Fruit fly (Drosophila melanogaster): Measurements from ENCODE around the gene sip3.

Gene sip3

DNA sequence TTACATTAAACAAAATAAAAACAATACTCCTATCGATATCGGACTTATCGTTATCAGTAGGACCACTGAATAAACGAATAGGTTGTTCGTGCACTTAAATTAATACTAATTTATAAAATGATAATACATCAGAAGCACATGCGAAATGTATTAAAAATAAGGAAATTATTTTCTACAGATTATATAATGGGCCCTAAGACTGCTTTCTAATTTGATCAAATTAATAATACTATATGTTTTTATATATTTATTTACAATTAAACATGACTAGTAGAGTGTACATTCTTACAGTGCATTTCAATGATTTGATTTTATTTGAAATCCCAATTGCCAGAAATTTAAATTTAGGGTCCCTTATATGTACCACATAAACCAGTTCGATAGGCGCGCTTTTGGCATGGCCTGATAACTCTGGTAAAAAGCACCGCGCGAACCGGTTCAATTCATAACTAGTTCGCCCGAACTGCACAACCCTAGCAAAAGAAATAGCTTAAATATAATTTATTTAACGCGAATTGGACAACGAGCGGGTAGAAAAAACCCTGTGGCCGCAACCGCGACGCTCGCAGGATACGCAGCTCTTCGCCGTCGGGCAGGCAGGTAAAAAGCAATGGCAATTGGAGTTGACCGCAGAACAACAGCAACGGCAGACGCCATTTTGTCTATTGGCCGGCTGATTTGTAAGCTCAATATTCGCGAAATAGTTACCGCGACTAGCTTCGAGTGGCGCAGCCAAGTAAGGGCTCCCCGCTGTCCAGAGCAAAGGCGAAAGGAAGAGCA, 4.8 kb downstream of the sip3 start, which contains the start of the genes CG2126 and faf:
CG2126 (minus strand) TSS at position 70 of the 780 bp plus-strand sequence.
faf (plus strand) TSS at position 438 of the 780 bp plus-strand sequence.
- TF ChIP-seq CG33017 (tag; optimal IDR thresholded peaks at IDR 0.05) (peak; percentile 76), Mnt (GFP tag; optimal IDR thresholded peaks at IDR 0.05) (peak; percentile 60), ovo (GFP tag; optimal IDR thresholded peaks at IDR 0.05) (peak; percentile 48), pad (GFP tag; optimal IDR thresholded peaks at IDR 0.05) (peak; percentile 50), bab1 (GFP tag; optimal IDR thresholded peaks at IDR 0.05) (peak; percentile 77), CG7045 (GFP tag; optimal IDR thresholded peaks at IDR 0.05) (peak; percentile 76), kay (GFP tag; ENCODE audit: borderline replicate concordance) (no peak), cic (GFP tag; optimal IDR thresholded peaks at IDR 0.05) (peak; percentile 29), CG14711 (tag; optimal IDR thresholded peaks at IDR 0.05) (peak; percentile 99), Hr96 (GFP tag; optimal IDR thresholded peaks at IDR 0.05) (no peak), CG7101 (tag; optimal IDR thresholded peaks at IDR 0.05) (peak; percentile 83), CG5204 (GFP tag; optimal IDR thresholded peaks at IDR 0.05) (no peak), CG11617 (GFP tag; optimal IDR thresholded peaks at IDR 0.05) (peak; percentile 83), toe (GFP tag; optimal IDR thresholded peaks at IDR 0.05) (no peak), Crg-1 (GFP tag; optimal IDR thresholded peaks at IDR 0.05) (peak; percentile 66), tj (GFP tag; optimal IDR thresholded peaks at IDR 0.05) (peak; percentile 47), CG12768 (GFP tag; optimal IDR thresholded peaks at IDR 0.05) (peak; percentile 64), Clk (GFP tag; optimal IDR thresholded peaks at IDR 0.05) (peak; percentile 54), CG1620 (GFP tag; optimal IDR thresholded peaks at IDR 0.05) (peak; percentile 72), cnc (optimal IDR thresholded peaks at IDR 0.05) (no peak)

DNA sequence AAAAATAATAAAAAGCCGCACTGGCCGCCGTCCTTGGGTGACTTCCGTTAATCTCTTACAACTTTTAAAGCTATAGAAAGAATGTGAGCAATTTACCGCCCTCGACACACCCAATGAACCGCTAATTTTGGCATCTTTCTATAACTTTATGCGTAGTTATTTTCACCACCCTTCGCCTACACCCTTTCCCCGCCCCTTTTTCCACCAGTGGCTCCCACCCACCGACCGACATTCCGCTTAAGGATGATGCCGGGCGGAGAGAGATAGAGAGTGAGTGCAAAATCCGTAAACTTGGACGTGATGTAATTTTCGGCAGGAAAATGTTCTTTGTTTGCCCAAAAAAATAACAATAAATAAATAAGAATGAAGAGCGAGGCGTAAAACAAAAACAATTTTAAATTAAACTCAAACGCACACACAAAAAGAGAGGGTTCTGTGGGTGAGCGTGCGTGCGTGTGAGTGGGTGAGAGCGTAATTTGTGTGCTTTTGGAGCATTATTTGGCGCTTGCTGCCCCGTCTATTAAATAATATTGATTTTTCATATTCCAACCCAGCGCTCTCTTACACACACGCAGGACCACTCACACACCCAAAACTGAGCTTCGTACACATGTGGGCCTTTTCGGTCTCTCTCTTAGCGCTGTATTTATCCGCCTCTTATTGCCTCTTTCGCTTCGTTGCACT, 5.6 kb downstream of the sip3 start:
- TF ChIP-seq cnc (optimal IDR thresholded peaks at IDR 0.05): no peak
- TF ChIP-seq cic (GFP tag; optimal IDR thresholded peaks at IDR 0.05): peak; percentile 39
- TF ChIP-seq CG7045 (GFP tag; optimal IDR thresholded peaks at IDR 0.05): no peak
- TF ChIP-seq CG1620 (GFP tag; optimal IDR thresholded peaks at IDR 0.05): no peak
- peak; percentile 8 for TF ChIP-seq kay (GFP tag; ENCODE audit: borderline replicate concordance)
- TF ChIP-seq Hr96 (GFP tag; optimal IDR thresholded peaks at IDR 0.05): no peak
- no peak for TF ChIP-seq toe (GFP tag; optimal IDR thresholded peaks at IDR 0.05)
- no peak for TF ChIP-seq CG5204 (GFP tag; optimal IDR thresholded peaks at IDR 0.05)
- TF ChIP-seq CG7101 (tag; optimal IDR thresholded peaks at IDR 0.05): no peak
- no peak for TF ChIP-seq ovo (GFP tag; optimal IDR thresholded peaks at IDR 0.05)
- TF ChIP-seq Mnt (GFP tag; optimal IDR thresholded peaks at IDR 0.05): peak; percentile 53
- no peak for TF ChIP-seq Crg-1 (GFP tag; optimal IDR thresholded peaks at IDR 0.05)
- no peak for TF ChIP-seq CG14711 (tag; optimal IDR thresholded peaks at IDR 0.05)
- TF ChIP-seq Clk (GFP tag; optimal IDR thresholded peaks at IDR 0.05): no peak
- no peak for TF ChIP-seq CG33017 (tag; optimal IDR thresholded peaks at IDR 0.05)
- no peak for TF ChIP-seq CG11617 (GFP tag; optimal IDR thresholded peaks at IDR 0.05)

DNA sequence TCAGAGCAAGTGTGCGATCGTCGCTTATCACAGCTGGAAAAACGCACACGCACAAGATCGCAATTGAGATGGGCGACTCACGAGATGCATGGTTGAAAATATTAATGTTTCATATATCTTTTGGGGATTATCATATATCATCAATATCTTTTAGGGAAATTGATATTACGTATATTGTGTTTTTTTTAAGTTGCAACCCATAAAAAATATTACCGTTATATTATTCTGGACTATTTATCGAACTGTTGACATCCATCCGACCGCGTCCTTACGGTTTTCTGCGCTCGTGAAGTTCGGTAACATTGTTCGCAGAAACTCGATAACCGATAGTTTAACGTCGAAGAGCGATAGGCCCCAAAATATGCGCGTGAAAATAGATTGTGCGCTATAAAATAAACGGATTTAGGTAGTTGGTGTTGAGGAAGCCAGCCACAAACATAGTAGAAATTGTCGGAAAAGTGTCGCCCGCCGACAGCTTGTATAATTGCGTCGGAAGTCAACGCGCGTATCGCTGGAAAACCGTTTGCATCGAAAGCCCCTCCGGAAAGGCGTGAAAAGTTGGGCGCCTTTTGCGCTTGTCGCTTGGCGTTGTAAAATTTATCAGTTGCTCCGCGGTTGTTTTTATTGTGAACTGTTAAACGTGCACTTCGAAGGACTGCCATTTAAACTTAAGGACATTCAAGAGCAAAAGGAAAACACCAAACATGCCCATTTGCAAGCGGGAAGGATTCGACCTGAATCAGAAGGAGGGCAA, 21.8 kb downstream of the sip3 start, which contains the start of the genes Mccc1 and Acf:
Mccc1 (minus strand) TSS at position 244 of the 754 bp plus-strand sequence.
Acf (plus strand) TSS at position 318 of the 754 bp plus-strand sequence.
- TF ChIP-seq Mnt (GFP tag; optimal IDR thresholded peaks at IDR 0.05): peak; percentile 76
- TF ChIP-seq bab1 (GFP tag; optimal IDR thresholded peaks at IDR 0.05): peak; percentile 59
- no peak for TF ChIP-seq Hr96 (GFP tag; optimal IDR thresholded peaks at IDR 0.05)
- TF ChIP-seq tj (GFP tag; optimal IDR thresholded peaks at IDR 0.05): peak; percentile 35
- no peak for TF ChIP-seq kay (GFP tag; ENCODE audit: borderline replicate concordance)
- TF ChIP-seq CG7045 (GFP tag; optimal IDR thresholded peaks at IDR 0.05): no peak
- TF ChIP-seq Clk (GFP tag; optimal IDR thresholded peaks at IDR 0.05): no peak
- TF ChIP-seq pad (GFP tag; optimal IDR thresholded peaks at IDR 0.05): no peak
- TF ChIP-seq cnc (optimal IDR thresholded peaks at IDR 0.05): no peak
- no peak for TF ChIP-seq cic (GFP tag; optimal IDR thresholded peaks at IDR 0.05)
- TF ChIP-seq toe (GFP tag; optimal IDR thresholded peaks at IDR 0.05): no peak
- TF ChIP-seq CG33017 (tag; optimal IDR thresholded peaks at IDR 0.05): no peak
- peak; percentile 73 for TF ChIP-seq CG14711 (tag; optimal IDR thresholded peaks at IDR 0.05)
- TF ChIP-seq CG1620 (GFP tag; optimal IDR thresholded peaks at IDR 0.05): peak; percentile 32
- peak; percentile 25 for TF ChIP-seq CG11617 (GFP tag; optimal IDR thresholded peaks at IDR 0.05)
- peak; percentile 69 for TF ChIP-seq Crg-1 (GFP tag; optimal IDR thresholded peaks at IDR 0.05)
- TF ChIP-seq CG5204 (GFP tag; optimal IDR thresholded peaks at IDR 0.05): peak; percentile 33
- peak; percentile 34 for TF ChIP-seq CG7101 (tag; optimal IDR thresholded peaks at IDR 0.05)
- TF ChIP-seq CG12768 (GFP tag; optimal IDR thresholded peaks at IDR 0.05): no peak
- peak; percentile 89 for TF ChIP-seq ovo (GFP tag; optimal IDR thresholded peaks at IDR 0.05)

DNA sequence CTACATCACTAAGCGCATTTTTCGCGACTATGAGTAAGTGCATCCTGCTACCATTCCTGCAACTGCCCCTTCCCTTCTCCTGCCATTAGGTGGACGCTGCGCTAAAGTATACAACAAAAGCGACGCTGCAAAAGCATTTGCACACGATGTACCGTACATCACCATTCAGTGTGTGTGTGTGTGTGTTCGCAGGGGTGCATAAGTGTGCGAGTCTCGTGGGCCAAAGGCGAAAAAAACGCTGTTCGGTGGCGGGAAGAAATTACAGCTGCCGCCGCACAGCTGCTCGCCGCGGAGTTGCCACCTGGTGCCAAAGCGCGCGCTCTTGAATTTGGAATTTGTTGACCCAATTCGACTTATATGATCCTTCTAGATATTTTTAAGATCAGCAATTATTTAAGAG, 22.4 kb downstream of the sip3 start:
- TF ChIP-seq cic (GFP tag; optimal IDR thresholded peaks at IDR 0.05): peak; percentile 43
- TF ChIP-seq bab1 (GFP tag; optimal IDR thresholded peaks at IDR 0.05): peak; percentile 66
- peak; percentile 94 for TF ChIP-seq Mnt (GFP tag; optimal IDR thresholded peaks at IDR 0.05)
- TF ChIP-seq CG5204 (GFP tag; optimal IDR thresholded peaks at IDR 0.05): no peak
- TF ChIP-seq toe (GFP tag; optimal IDR thresholded peaks at IDR 0.05): no peak
- TF ChIP-seq CG7101 (tag; optimal IDR thresholded peaks at IDR 0.05): no peak
- no peak for TF ChIP-seq kay (GFP tag; ENCODE audit: borderline replicate concordance)
- TF ChIP-seq ovo (GFP tag; optimal IDR thresholded peaks at IDR 0.05): peak; percentile 12
- TF ChIP-seq CG11617 (GFP tag; optimal IDR thresholded peaks at IDR 0.05): no peak

All from whole organism, adult.